Fruit fly (Drosophila melanogaster) Kc167 (cell line): ENCODE measurements around the gene mxc.

Experiments used
- Sin3A ChIP-seq: fragments of >200 bp; optimal IDR thresholded peaks from 2 replicates; lab custom pipeline; 2018; ENCODE audit warnings: missing external identifiers
- psq ChIP-seq: fragments of >200 bp; optimal IDR thresholded peaks from 2 replicates; lab custom pipeline; 2017; ENCODE audit warnings: missing external identifiers

DNA sequence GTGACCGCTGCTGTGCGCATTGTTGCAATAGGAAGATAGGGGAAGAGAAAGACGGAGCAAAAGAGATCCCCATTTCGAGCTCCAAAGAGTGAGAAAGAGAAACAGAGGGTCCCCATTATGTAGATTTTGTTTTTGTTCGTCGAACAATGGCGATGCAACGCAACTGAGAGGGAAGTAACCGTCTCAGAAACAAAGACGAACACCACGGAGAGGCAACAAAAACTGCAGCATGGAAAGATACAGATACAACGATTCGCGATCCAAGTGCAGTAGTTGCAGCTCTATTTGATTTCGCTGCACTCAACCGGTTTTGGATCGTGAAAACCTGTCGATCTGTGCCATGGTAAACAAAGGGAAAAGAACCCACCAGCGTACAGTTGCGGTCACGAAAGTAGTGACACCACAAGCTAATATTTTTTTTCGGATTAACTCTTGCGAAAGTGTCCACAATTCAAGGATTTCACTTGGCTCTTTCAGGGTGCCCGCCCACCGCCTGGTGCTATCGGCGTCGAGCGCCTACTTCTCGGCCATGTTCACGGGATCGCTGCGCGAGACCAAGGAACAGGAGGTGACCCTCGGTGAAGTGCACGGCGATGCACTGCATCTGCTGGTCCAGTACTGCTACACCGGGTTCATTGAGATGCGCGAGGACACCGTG lies 8.9 kb upstream of the mxc start:
- no peak for TF ChIP-seq psq
- no peak for TF ChIP-seq Sin3A (lab: Kevin White, UChicago)
